Worm (Caenorhabditis elegans): ENCODE measurements around the gene sri-45.

ce11 chrII:633984-634383, 27.6 kb downstream of the sri-45 start, which contains the start of gene T04B8.1:
- no peak for TF ChIP-seq scrt-1 (GFP tag; IDR thresholded peaks at IDR 0.05)
- TF ChIP-seq ama-1 (optimal IDR thresholded peaks at IDR 0.05): no peak
- TF ChIP-seq tbx-37 (GFP tag; conservative IDR thresholded peaks at IDR 0.05): no peak
- no peak for TF ChIP-seq flt-1 (GFP tag; IDR thresholded peaks at IDR 0.05)
- no peak for TF ChIP-seq hmg-4 (GFP tag; optimal IDR thresholded peaks at IDR 0.05)
- TF ChIP-seq F13C5.2 (tag; optimal IDR thresholded peaks at IDR 0.05): no peak
- TF ChIP-seq hnd-1 (tag; optimal IDR thresholded peaks at IDR 0.05): no peak
- no peak for TF ChIP-seq ceh-13 (GFP tag; optimal IDR thresholded peaks at IDR 0.05)
